Worm (Caenorhabditis elegans) whole organism, L4 larva: ENCODE data around the gene ppat-1.

Experiments
- F44E2.7 ChIP-seq: fragments of 200-800 bp; sonication (Bioruptor generic); IDR thresholded peaks from 2 replicates; pipeline ENCODE4 v2.1.2; 2022; ENCODE audit warnings: missing genetic modification characterization, missing compliant biosample characterization
- R02D3.7 ChIP-seq: fragments of 150-350 bp; sonication (generic microtip); optimal IDR thresholded peaks from 3 replicates; lab custom pipeline; 2014; ENCODE audit warnings: missing biosample characterization, missing genetic modification characterization
- T20F7.1 ChIP-seq: fragments of 200-800 bp; sonication (Bioruptor generic); optimal IDR thresholded peaks from 2 replicates; lab custom pipeline; 2018; ENCODE audit warnings: mild to moderate bottlenecking, missing genetic modification characterization, missing compliant biosample characterization
- T26A8.4 ChIP-seq: fragments of 200-800 bp; sonication (Bioruptor generic); IDR thresholded peaks from 2 replicates; pipeline ENCODE4 v1.3.6; 2022; ENCODE audit warnings: missing genetic modification characterization, missing compliant biosample characterization
- Y5F2A.4 ChIP-seq: fragments of 200-800 bp; sonication (Bioruptor generic); optimal IDR thresholded peaks from 2 replicates; lab custom pipeline; 2018; ENCODE audit warnings: mild to moderate bottlenecking, missing genetic modification characterization, missing compliant biosample characterization
- Y75B8A.6 ChIP-seq: fragments of 200-800 bp; sonication (Bioruptor generic); IDR thresholded peaks from 2 replicates; pipeline ENCODE4 v1.3.6; 2022; ENCODE audit warnings: missing genetic modification reagents, missing genetic modification characterization, missing compliant biosample characterization
- aha-1 ChIP-seq: fragments of 150-350 bp; peaks from one replicate; lab custom pipeline; 2014; ENCODE audit warnings: missing biosample characterization, missing genetic modification characterization
- ama-1 ChIP-seq: fragments of 150-350 bp; optimal IDR thresholded peaks from 2 replicates; lab custom pipeline; 2014; ENCODE audit warnings: inconsistent platforms, mixed read lengths
- attf-4 ChIP-seq: sonication (generic microtip); optimal IDR thresholded peaks from 3 replicates; lab custom pipeline; 2017; ENCODE audit warnings: missing biosample characterization, missing genetic modification characterization
- ceh-20 ChIP-seq: fragments of 200-800 bp; sonication (Bioruptor generic); IDR thresholded peaks from 2 replicates; pipeline ENCODE4 v1.3.6; 2022; ENCODE audit warnings: missing genetic modification reagents, missing genetic modification characterization, missing compliant biosample characterization
- ceh-32 ChIP-seq: sonication (generic microtip); optimal IDR thresholded peaks from 2 replicates; lab custom pipeline; 2016; ENCODE audit warnings: mild to moderate bottlenecking, missing genetic modification characterization, missing compliant biosample characterization; ENCODE audit not compliant: poor library complexity
- ceh-44 ChIP-seq: fragments of 200-800 bp; sonication (Bioruptor generic); IDR thresholded peaks from 2 replicates; pipeline ENCODE4 v1.3.6; 2022; ENCODE audit warnings: missing genetic modification reagents, missing genetic modification characterization, missing compliant biosample characterization
- ceh-62 ChIP-seq: sonication (generic microtip); optimal IDR thresholded peaks from 2 replicates; lab custom pipeline; 2017; ENCODE audit warnings: missing biosample characterization, missing genetic modification characterization
- daf-12 ChIP-seq: fragments of 150-350 bp; optimal IDR thresholded peaks from 2 replicates; lab custom pipeline; 2014; ENCODE audit warnings: missing biosample characterization, missing genetic modification reagents, missing genetic modification characterization
- daf-16 ChIP-seq, 3 experiments: sonication (generic microtip); optimal IDR thresholded peaks; 2 replicates each; lab custom pipeline; 2016 to 2017; ENCODE audit warnings: missing genetic modification characterization in 3 of 3, missing genetic modification reagents in 3 of 3, mild to moderate bottlenecking in 2 of 3, missing compliant biosample characterization in 2 of 3, missing biosample characterization in 1 of 3, moderate library complexity in 1 of 3
- dmd-6 ChIP-seq: fragments of 200-800 bp; sonication (Bioruptor generic); IDR thresholded peaks from 2 replicates; pipeline ENCODE4 v1.3.6; 2022; ENCODE audit warnings: missing genetic modification reagents, missing genetic modification characterization, missing compliant biosample characterization
- duxl-1 ChIP-seq: sonication (generic microtip); optimal IDR thresholded peaks from 2 replicates; lab custom pipeline; 2016; ENCODE audit warnings: mild to moderate bottlenecking, missing genetic modification characterization, moderate library complexity, missing compliant biosample characterization; ENCODE audit not compliant: poor library complexity
- dve-1 ChIP-seq: sonication (generic microtip); optimal IDR thresholded peaks from 2 replicates; lab custom pipeline; 2017; ENCODE audit warnings: antibody characterized with exemption, mild to moderate bottlenecking, missing genetic modification characterization, missing compliant biosample characterization; ENCODE audit not compliant: insufficient read depth
- egl-27 ChIP-seq: sonication (generic microtip); optimal IDR thresholded peaks from 3 replicates; lab custom pipeline; 2017; ENCODE audit warnings: missing biosample characterization, missing genetic modification reagents, missing genetic modification characterization
- fkh-10 ChIP-seq: fragments of 150-350 bp; optimal IDR thresholded peaks from 2 replicates; lab custom pipeline; 2014; ENCODE audit warnings: missing biosample characterization, missing genetic modification reagents, missing genetic modification characterization
- fos-1 ChIP-seq: fragments of 150-350 bp; optimal IDR thresholded peaks from 2 replicates; lab custom pipeline; 2014; ENCODE audit warnings: missing biosample characterization, missing genetic modification characterization
- gei-8 ChIP-seq: fragments of 200-800 bp; sonication (Bioruptor generic); optimal IDR thresholded peaks from 2 replicates; lab custom pipeline; 2018; ENCODE audit warnings: mild to moderate bottlenecking, missing genetic modification characterization, missing compliant biosample characterization
- hmg-1.1 ChIP-seq: fragments of 200-800 bp; sonication (Bioruptor generic); IDR thresholded peaks from 2 replicates; pipeline ENCODE4 v1.3.6; 2022; ENCODE audit warnings: missing genetic modification reagents, missing genetic modification characterization, missing compliant biosample characterization
- lim-7 ChIP-seq: fragments of 200-800 bp; sonication (Bioruptor generic); IDR thresholded peaks from 2 replicates; pipeline ENCODE4 v1.3.6; 2022; ENCODE audit warnings: missing genetic modification characterization, missing compliant biosample characterization
- madf-5 ChIP-seq, 2 experiments: fragments of 200-800 bp; sonication (Bioruptor generic); IDR thresholded peaks; 2 replicates each; pipeline ENCODE4 v1.3.6; 2022; ENCODE audit warnings: missing compliant biosample characterization in 2 of 2, missing genetic modification characterization in 2 of 2
- mdl-1 ChIP-seq, 2 experiments: fragments of 150-350 bp in 1 of 2; sonication (generic microtip) in 1 of 2; optimal IDR thresholded peaks; 2 replicates each; lab custom pipeline; 2014 to 2017; ENCODE audit warnings: missing biosample characterization in 2 of 2, missing genetic modification characterization in 2 of 2
- mdt-29 ChIP-seq: fragments of 200-800 bp; sonication (Bioruptor generic); IDR thresholded peaks from 2 replicates; pipeline ENCODE4 v1.3.6; 2022; ENCODE audit warnings: missing genetic modification reagents, missing genetic modification characterization, missing compliant biosample characterization
- mep-1 ChIP-seq: fragments of 150-350 bp; sonication (generic microtip); optimal IDR thresholded peaks from 3 replicates; lab custom pipeline; 2014; ENCODE audit warnings: missing biosample characterization, missing genetic modification characterization
- mxl-2 ChIP-seq: fragments of 200-800 bp; sonication (Bioruptor generic); conservative IDR thresholded peaks from 2 replicates; pipeline ENCODE4 v1.3.6; 2022; ENCODE audit warnings: missing genetic modification reagents, missing genetic modification characterization, missing compliant biosample characterization
- mxl-3 ChIP-seq: fragments of 200-800 bp; sonication (Bioruptor generic); optimal IDR thresholded peaks from 2 replicates; lab custom pipeline; 2018; ENCODE audit warnings: mild to moderate bottlenecking, missing genetic modification characterization, missing compliant biosample characterization
- nhr-11 ChIP-seq: fragments of 150-350 bp; optimal IDR thresholded peaks from 2 replicates; lab custom pipeline; 2014; ENCODE audit warnings: missing biosample characterization, missing genetic modification characterization
- nhr-28 ChIP-seq: fragments of 150-350 bp; optimal IDR thresholded peaks from 2 replicates; lab custom pipeline; 2014; ENCODE audit warnings: missing biosample characterization, missing genetic modification characterization
- php-3 ChIP-seq: fragments of 200-800 bp; sonication (Bioruptor generic); IDR thresholded peaks from 2 replicates; pipeline ENCODE4 v1.3.6; 2022; ENCODE audit warnings: missing genetic modification reagents, missing genetic modification characterization, missing compliant biosample characterization
- pqm-1 ChIP-seq: sonication (generic microtip); optimal IDR thresholded peaks from 2 replicates; lab custom pipeline; 2017; ENCODE audit warnings: missing biosample characterization, missing genetic modification characterization
- rbr-2 ChIP-seq: sonication (generic microtip); optimal IDR thresholded peaks from 2 replicates; lab custom pipeline; 2016; ENCODE audit warnings: missing genotype, missing genetic modification characterization, missing compliant biosample characterization
- set-16 ChIP-seq: fragments of 200-800 bp; sonication (Bioruptor generic); IDR thresholded peaks from 2 replicates; pipeline ENCODE4 v1.3.6; 2022; ENCODE audit warnings: missing genetic modification reagents, missing genetic modification characterization, missing compliant biosample characterization
- snpc-4 ChIP-seq: fragments of 150-350 bp; optimal IDR thresholded peaks from 2 replicates; lab custom pipeline; 2014; ENCODE audit warnings: missing biosample characterization, missing genetic modification characterization
- spr-1 ChIP-seq: sonication (generic microtip); optimal IDR thresholded peaks from 2 replicates; lab custom pipeline; 2016; ENCODE audit warnings: mild to moderate bottlenecking, missing genetic modification characterization, missing compliant biosample characterization
- vab-7 ChIP-seq: fragments of 200-800 bp; sonication (Bioruptor generic); IDR thresholded peaks from 2 replicates; pipeline ENCODE4 v1.3.6; 2022; ENCODE audit warnings: missing genetic modification reagents, missing genetic modification characterization, missing compliant biosample characterization
- zip-11 ChIP-seq: fragments of 200-800 bp; sonication (Bioruptor generic); IDR thresholded peaks from 2 replicates; pipeline ENCODE4 v1.3.6; 2022; ENCODE audit warnings: missing genetic modification characterization, missing compliant biosample characterization
- zip-2 ChIP-seq: fragments of 150-350 bp; optimal IDR thresholded peaks from 2 replicates; lab custom pipeline; 2014; ENCODE audit warnings: missing biosample characterization, missing genetic modification characterization
- ztf-11 ChIP-seq: fragments of 150-350 bp; optimal IDR thresholded peaks from 2 replicates; lab custom pipeline; 2014; ENCODE audit warnings: missing biosample characterization, missing genetic modification characterization

The ppat-1 gene

DNA sequence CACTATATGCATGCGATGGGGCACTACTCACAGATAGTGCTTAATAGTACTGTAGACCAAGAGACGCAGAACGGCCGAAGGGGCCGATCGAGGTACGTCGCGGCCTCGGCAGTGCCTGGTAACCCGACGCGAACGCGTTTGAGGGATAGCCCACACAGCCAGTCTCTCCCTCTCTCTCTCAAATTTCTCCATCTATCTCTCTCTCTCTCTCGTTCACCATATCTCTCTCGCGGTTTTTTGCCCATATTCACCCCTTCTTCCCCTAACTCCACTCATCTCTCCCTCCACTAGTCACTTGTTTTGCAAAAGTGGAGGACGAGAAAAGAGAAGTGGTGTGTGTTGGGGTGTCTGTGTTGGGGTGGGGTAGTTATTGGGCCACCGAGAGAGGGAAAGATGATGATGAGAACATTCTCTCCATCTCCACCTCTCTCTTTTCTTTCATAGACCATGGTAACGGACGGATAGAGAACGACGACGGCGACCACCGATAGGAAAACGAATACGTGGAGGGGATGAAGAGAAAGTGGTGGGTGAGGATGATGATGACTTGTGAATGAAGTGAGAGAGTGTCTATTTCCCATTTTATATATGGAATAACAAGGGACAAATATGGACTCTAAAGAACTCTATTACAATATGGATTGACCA, 22.2 kb upstream of the ppat-1 start (continued):
- TF ChIP-seq hmg-1.1 (GFP tag; lab: Robert Waterston, UW) (peak; percentile 62; the same call in 1 of the 2 replicates), T26A8.4 (no peak), mep-1 (tag; lab: Kevin White, UChicago) (peak; percentile 59), ama-1 (no peak), mdt-29 (GFP tag; lab: Robert Waterston, UW) (no peak), php-3 (no peak), zip-11 (GFP tag; lab: Robert Waterston, UW) (no peak), nhr-11 (tag; lab: Kevin White, UChicago) (peak; percentile 19)

DNA sequence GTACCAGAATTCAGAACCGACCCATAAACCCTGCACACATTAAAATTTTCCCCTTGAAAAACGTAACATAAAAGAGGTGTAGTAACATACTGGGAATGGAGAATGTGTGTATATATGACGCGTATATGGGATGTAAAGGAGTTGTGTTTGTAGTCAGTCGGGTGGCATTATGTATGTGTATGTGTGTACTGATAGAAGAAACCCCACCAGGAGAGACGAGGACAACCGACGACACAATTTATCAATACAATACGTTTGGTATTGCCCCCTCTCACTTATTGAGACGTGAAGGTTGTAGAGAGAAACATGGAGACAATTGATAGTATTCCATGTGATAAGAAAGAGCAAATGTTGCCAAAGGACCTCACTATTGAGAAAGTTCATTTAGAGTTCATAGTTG, 21.0 kb upstream of the ppat-1 start:
- TF ChIP-seq madf-5 (GFP tag; IDR thresholded peaks at IDR 0.05; lab: Robert Waterston, UW) (no peak), dmd-6 (GFP tag; lab: Robert Waterston, UW) (0 out of 2 replicates have a peak, but pooled peaks have one; percentile 13), attf-4 (tag; lab: Kevin White, UChicago) (no peak), fos-1 (no peak), mdl-1 (tag; optimal IDR thresholded peaks at IDR 0.05; lab: Kevin White, UChicago) (peak in 1 of 2 experiments; percentile 6), lim-7 (GFP tag; lab: Robert Waterston, UW) (no peak), mxl-3 (no peak), gei-8 (no peak), R02D3.7 (tag; lab: Kevin White, UChicago) (no peak), daf-16 (GFP tag; optimal IDR thresholded peaks at IDR 0.05; lab: Kevin White, UChicago) (no peak), daf-16 (tag; optimal IDR thresholded peaks at IDR 0.05; lab: Kevin White, UChicago) (peak; percentile 56), ztf-11 (no peak), spr-1 (no peak), T26A8.4 (no peak), snpc-4 (no peak), duxl-1 (tag; lab: Kevin White, UChicago) (no peak), rbr-2 (tag; lab: Kevin White, UChicago) (no peak), ama-1 (no peak), nhr-11 (tag; lab: Kevin White, UChicago) (no peak), set-16 (no peak), zip-2 (tag; lab: Kevin White, UChicago) (no peak), egl-27 (no peak), php-3 (no peak), dve-1 (peak; percentile 21), ceh-62 (tag; lab: Kevin White, UChicago) (no peak), mxl-2 (GFP tag; lab: Robert Waterston, UW) (no peak), ceh-32 (tag; lab: Kevin White, UChicago) (no peak), pqm-1 (tag; lab: Kevin White, UChicago) (peak; percentile 85), ceh-20 (no peak), T20F7.1 (GFP tag; lab: Kevin White, UChicago) (no peak), vab-7 (GFP tag; lab: Robert Waterston, UW) (no peak), Y75B8A.6 (GFP tag; lab: Robert Waterston, UW) (no peak), fkh-10 (GFP tag; lab: Kevin White, UChicago) (no peak), F44E2.7 (GFP tag; lab: Robert Waterston, UW) (no peak), Y5F2A.4 (GFP tag; lab: Kevin White, UChicago) (no peak), ceh-44 (no peak), nhr-28 (tag; lab: Kevin White, UChicago) (peak; percentile 97), aha-1 (tag; lab: Kevin White, UChicago) (peak; percentile 66), daf-12 (tag; lab: Kevin White, UChicago) (no peak)
